Worm (Caenorhabditis elegans) whole organism, L1 larva: Measurements from ENCODE around the gene K07D4.2.

ENCODE experiments used
- fkh-10 ChIP-seq: sonication (generic microtip); optimal IDR thresholded peaks from 2 replicates; lab custom pipeline; 2017; ENCODE audit warnings: missing biosample characterization, missing genetic modification reagents, missing genetic modification characterization
- nhr-11 ChIP-seq: fragments of 150-350 bp; optimal IDR thresholded peaks from 2 replicates; lab custom pipeline; 2014; ENCODE audit warnings: missing biosample characterization, missing genetic modification characterization
- nhr-12 ChIP-seq: sonication (generic microtip); optimal IDR thresholded peaks from 2 replicates; lab custom pipeline; 2017; ENCODE audit warnings: missing biosample characterization, missing genetic modification characterization
- skn-1 ChIP-seq: fragments of 150-350 bp; optimal IDR thresholded peaks from 2 replicates; lab custom pipeline; 2014; ENCODE audit warnings: missing biosample characterization, missing genetic modification characterization
- unc-130 ChIP-seq: fragments of 150-350 bp; optimal IDR thresholded peaks from 2 replicates; lab custom pipeline; 2017; ENCODE audit warnings: missing biosample characterization, missing genetic modification characterization, inconsistent platforms
- unc-62 ChIP-seq: fragments of 150-350 bp; optimal IDR thresholded peaks from 2 replicates; lab custom pipeline; 2014; ENCODE audit warnings: missing biosample characterization, missing genetic modification reagents, missing genetic modification characterization

ce11 chrII:4081141-4081540, 35.8 kb upstream of the K07D4.2 start:
- TF ChIP-seq unc-130 (tag; lab: Kevin White, UChicago) (no peak), skn-1 (tag; lab: Kevin White, UChicago) (no peak), nhr-11 (tag; lab: Kevin White, UChicago) (no peak), nhr-12 (tag; lab: Kevin White, UChicago) (no peak), fkh-10 (GFP tag; lab: Kevin White, UChicago) (no peak), unc-62 (GFP tag; lab: Kevin White, UChicago) (no peak)
